Worm (Caenorhabditis elegans) whole organism, L1 larva: ENCODE results near the gene umps-1.

ENCODE experiments used
- blmp-1 ChIP-seq: fragments of 150-350 bp; optimal IDR thresholded peaks from 2 replicates; lab custom pipeline; 2014; ENCODE audit warnings: missing biosample characterization, missing genetic modification characterization
- ceh-63 ChIP-seq: fragments of 200-800 bp; sonication (Bioruptor generic); optimal IDR thresholded peaks from 2 replicates; lab custom pipeline; 2018; ENCODE audit warnings: mild to moderate bottlenecking, missing genetic modification characterization, missing compliant biosample characterization
- ceh-8 ChIP-seq: fragments of 200-800 bp; sonication (Bioruptor generic); optimal IDR thresholded peaks from 2 replicates; lab custom pipeline; 2018; ENCODE audit warnings: mild to moderate bottlenecking, missing genetic modification characterization, moderate library complexity, missing compliant biosample characterization
- egl-27 ChIP-seq, 2 experiments: fragments of 150-350 bp in 1 of 2; sonication (generic microtip); optimal IDR thresholded peaks; 3 replicates each; lab custom pipeline; 2017 to 2018; ENCODE audit warnings: missing biosample characterization in 2 of 2, missing genetic modification characterization in 2 of 2, missing genetic modification reagents in 2 of 2
- fkh-8 ChIP-seq: sonication (generic microtip); optimal IDR thresholded peaks from 2 replicates; lab custom pipeline; 2016; ENCODE audit warnings: mild to moderate bottlenecking, missing genetic modification characterization, missing compliant biosample characterization
- hpl-2 ChIP-seq: fragments of 150-350 bp; optimal IDR thresholded peaks from 2 replicates; lab custom pipeline; 2014; ENCODE audit warnings: missing biosample characterization, missing genetic modification reagents, missing genetic modification characterization
- lin-14 ChIP-seq: fragments of 200-800 bp; sonication (Bioruptor generic); optimal IDR thresholded peaks from 2 replicates; lab custom pipeline; 2018; ENCODE audit warnings: mild to moderate bottlenecking, missing genetic modification characterization, moderate library complexity, missing compliant biosample characterization
- lin-39 ChIP-seq: fragments of 150-350 bp; optimal IDR thresholded peaks from 2 replicates; lab custom pipeline; 2014; ENCODE audit warnings: missing biosample characterization, missing genetic modification reagents, missing genetic modification characterization
- lir-3 ChIP-seq: sonication (generic microtip); optimal IDR thresholded peaks from 2 replicates; lab custom pipeline; 2016; ENCODE audit warnings: mild to moderate bottlenecking, missing genetic modification characterization, moderate library complexity, missing compliant biosample characterization; ENCODE audit not compliant: poor library complexity
- nhr-11 ChIP-seq: fragments of 150-350 bp; optimal IDR thresholded peaks from 2 replicates; lab custom pipeline; 2014; ENCODE audit warnings: missing biosample characterization, missing genetic modification characterization
- nhr-71 ChIP-seq: sonication (generic microtip); optimal IDR thresholded peaks from 2 replicates; lab custom pipeline; 2016; ENCODE audit warnings: mild to moderate bottlenecking, missing genetic modification characterization, moderate library complexity, missing compliant biosample characterization
- snpc-4 ChIP-seq: fragments of 150-350 bp; optimal IDR thresholded peaks from 2 replicates; lab custom pipeline; 2014; ENCODE audit warnings: missing biosample characterization, missing genetic modification characterization
- unc-130 ChIP-seq: fragments of 150-350 bp; optimal IDR thresholded peaks from 2 replicates; lab custom pipeline; 2017; ENCODE audit warnings: missing biosample characterization, missing genetic modification characterization, inconsistent platforms

DNA sequence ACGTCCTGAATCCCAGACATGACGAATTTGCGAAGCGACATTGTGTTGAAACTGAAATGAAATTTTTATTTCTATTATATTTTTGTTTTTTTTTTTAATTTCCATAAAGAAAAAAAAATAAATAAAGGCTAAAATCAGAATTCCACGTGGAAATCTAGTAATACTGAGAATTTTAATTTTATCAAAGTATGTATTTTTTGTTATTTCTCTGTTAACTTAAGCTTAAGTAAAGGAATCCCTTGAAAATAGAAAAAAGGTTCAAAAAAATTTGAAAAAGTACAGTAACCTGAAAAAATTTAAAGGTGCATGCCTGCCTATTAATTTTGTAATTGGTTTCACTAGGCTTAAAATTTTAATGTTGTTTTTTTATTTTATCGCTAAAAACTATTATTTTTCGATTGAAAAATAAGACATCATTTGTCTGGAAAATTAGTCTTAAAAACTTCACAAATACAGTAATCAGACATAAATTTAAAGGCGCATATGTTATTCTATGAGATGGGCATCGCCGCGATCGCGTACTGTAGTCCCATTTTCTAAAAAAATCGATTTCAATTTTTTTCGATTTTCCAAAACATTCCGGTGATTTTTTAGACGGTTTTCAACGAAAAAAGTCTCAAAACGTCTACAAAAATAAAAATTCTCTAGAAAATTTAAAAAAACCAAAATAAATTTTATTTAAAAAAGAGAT, 26.9 kb downstream of the umps-1 start, which contains the start of gene nex-2:
- TF ChIP-seq lin-14 (GFP tag; lab: Kevin White, UChicago) (no peak), nhr-11 (no peak), blmp-1 (tag; lab: Kevin White, UChicago) (no peak), egl-27 (tag; optimal IDR thresholded peaks at IDR 0.05; lab: Kevin White, UChicago) (no peak), unc-130 (no peak), ceh-8 (GFP tag; lab: Kevin White, UChicago) (no peak), lin-39 (tag; lab: Kevin White, UChicago) (no peak), ceh-63 (GFP tag; lab: Kevin White, UChicago) (no peak), lir-3 (tag; lab: Kevin White, UChicago) (no peak), nhr-71 (tag; lab: Kevin White, UChicago) (no peak), fkh-8 (tag; lab: Kevin White, UChicago) (no peak), hpl-2 (no peak), snpc-4 (tag; lab: Kevin White, UChicago) (no peak)
